Worm (Caenorhabditis elegans): ENCODE measurements around the gene F56D5.9.

F56D5.9 gene

ce11 chrIV:9442106-9442532, 19.8 kb upstream of the F56D5.9 start (continued):
- TF ChIP-seq vab-7 (GFP tag; IDR thresholded peaks at IDR 0.05) = no peak
- TF ChIP-seq lin-13 (GFP tag; optimal IDR thresholded peaks at IDR 0.05) = no peak
- no peak for TF ChIP-seq lin-15B (tag; optimal IDR thresholded peaks at IDR 0.05)
- TF ChIP-seq spr-3 (GFP tag; optimal IDR thresholded peaks at IDR 0.05) = peak; percentile 5
- TF ChIP-seq nhr-48 (tag; optimal IDR thresholded peaks at IDR 0.05) = peak; percentile 83
- TF ChIP-seq snpc-1.2 (GFP tag; IDR thresholded peaks at IDR 0.05) = no peak
- no peak for TF ChIP-seq D1046.2 (GFP tag; IDR thresholded peaks at IDR 0.05)
- TF ChIP-seq php-3 (GFP tag; IDR thresholded peaks at IDR 0.05) = peak; percentile 85
- TF ChIP-seq cey-2 (tag; optimal IDR thresholded peaks at IDR 0.05; ENCODE audit: borderline replicate concordance, insufficient read depth) = peak; percentile 68
- no peak for TF ChIP-seq ceh-32 (tag; optimal IDR thresholded peaks at IDR 0.05; ENCODE audit: poor library complexity)
- no peak for TF ChIP-seq tag-97 (GFP tag; IDR thresholded peaks at IDR 0.05)
- no peak for TF ChIP-seq nhr-42 (GFP tag; IDR thresholded peaks at IDR 0.05)
- no peak for TF ChIP-seq dmd-8 (GFP tag; IDR thresholded peaks at IDR 0.05)
- no peak for TF ChIP-seq egl-27 (tag; optimal IDR thresholded peaks at IDR 0.05)
- no peak for TF ChIP-seq daf-19 (GFP tag; conservative IDR thresholded peaks at IDR 0.05)
- peak; percentile 29 for TF ChIP-seq sdz-12 (GFP tag; optimal IDR thresholded peaks at IDR 0.05)
- TF ChIP-seq nhr-41 (GFP tag; IDR thresholded peaks at IDR 0.05) = no peak
- no peak for TF ChIP-seq duxl-1 (tag; optimal IDR thresholded peaks at IDR 0.05; ENCODE audit: poor library complexity)
- TF ChIP-seq egl-43 (GFP tag; IDR thresholded peaks at IDR 0.05) = no peak
- TF ChIP-seq T20F7.1 (GFP tag; optimal IDR thresholded peaks at IDR 0.05) = peak; percentile 58
- peak; percentile 75; the same call in 1 of the 2 replicates for TF ChIP-seq zfp-3 (GFP tag; conservative IDR thresholded peaks at IDR 0.05)
- no peak for TF ChIP-seq ztf-11 (tag; optimal IDR thresholded peaks at IDR 0.05)
- TF ChIP-seq Y48G9A.11 (GFP tag; IDR thresholded peaks at IDR 0.05) = no peak
- TF ChIP-seq attf-4 (tag; optimal IDR thresholded peaks at IDR 0.05) = no peak
- TF ChIP-seq lsy-2 (tag; optimal IDR thresholded peaks at IDR 0.05) = peak in 1 of 2 experiments; percentile 69
- TF ChIP-seq spr-1 (tag; optimal IDR thresholded peaks at IDR 0.05) = peak; percentile 0
- peak in 1 of 2 experiments; percentile 88 for TF ChIP-seq mdl-1 (tag; optimal IDR thresholded peaks at IDR 0.05)
- peak in 1 of 2 experiments; percentile 99 for TF ChIP-seq unc-62 (GFP tag; optimal IDR thresholded peaks at IDR 0.05 in 1 of 2)
- TF ChIP-seq unc-62 (tag; optimal IDR thresholded peaks at IDR 0.05) = no peak

- peak; percentile 6 for TF ChIP-seq pqm-1 (tag; optimal IDR thresholded peaks at IDR 0.05)
- no peak for TF ChIP-seq daf-16 (GFP tag; optimal IDR thresholded peaks at IDR 0.05)
- TF ChIP-seq daf-16 (tag; optimal IDR thresholded peaks at IDR 0.05) = peak; percentile 69
- TF ChIP-seq nhr-77 (tag; optimal IDR thresholded peaks at IDR 0.05) = peak; percentile 37
- no peak for TF ChIP-seq R02D3.7 (tag; optimal IDR thresholded peaks at IDR 0.05)
- TF ChIP-seq nhr-28 (tag; optimal IDR thresholded peaks at IDR 0.05) = peak; percentile 51
- TF ChIP-seq dve-1 (tag; optimal IDR thresholded peaks at IDR 0.05; ENCODE audit: insufficient read depth) = peak; percentile 47
- TF ChIP-seq mes-2 (tag; optimal IDR thresholded peaks at IDR 0.05; ENCODE audit: poor library complexity, severe bottlenecking) = no peak
- TF ChIP-seq ztf-11 (tag; optimal IDR thresholded peaks at IDR 0.05) = no peak
- TF ChIP-seq dmd-6 (GFP tag; IDR thresholded peaks at IDR 0.05) = peak; percentile 31
- no peak for TF ChIP-seq lin-38 (GFP tag; IDR thresholded peaks at IDR 0.05)
Measured at ce11 chrIV:9441391-9441790, 19.1 kb upstream of the F56D5.9 start.

DNA sequence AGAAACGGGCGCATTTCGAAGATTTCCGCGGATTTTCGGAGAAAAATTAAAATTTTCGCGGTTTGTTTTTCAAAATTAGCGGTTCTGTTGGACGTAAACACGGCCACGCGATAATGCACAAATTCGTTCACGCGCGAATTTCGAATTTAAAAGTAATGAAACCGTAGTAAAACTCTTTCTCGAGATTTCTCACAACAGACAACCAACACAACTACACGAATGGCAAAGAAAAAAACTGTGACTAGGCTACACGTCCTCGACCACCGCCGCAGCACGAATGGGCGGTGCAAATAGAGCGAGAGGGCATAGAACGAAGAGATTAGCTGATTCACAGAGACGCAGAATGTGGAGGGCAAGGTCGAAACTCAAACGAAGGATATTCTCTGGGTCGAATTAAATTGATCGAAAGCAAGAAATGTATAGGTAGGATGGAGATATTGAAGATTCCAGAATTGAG, 18.6 kb upstream of the F56D5.9 start, which contains the start of gene idh-1:
Gene idh-1 (minus strand): TSS at position 228 of the 457 bp plus-strand sequence.
- TF ChIP-seq nhr-76 (tag; optimal IDR thresholded peaks at IDR 0.05) = no peak
- TF ChIP-seq daf-12 (tag; optimal IDR thresholded peaks at IDR 0.05) = no peak
- no peak; the same call in 1 of the 2 replicates for TF ChIP-seq mdt-29 (GFP tag; IDR thresholded peaks at IDR 0.05)
- TF ChIP-seq mdl-1 (tag; optimal IDR thresholded peaks at IDR 0.05) = peak in 1 of 2 experiments; percentile 14
- TF ChIP-seq lin-1 (GFP tag; IDR thresholded peaks at IDR 0.05) = no peak
- TF ChIP-seq Y75B8A.6 (GFP tag; IDR thresholded peaks at IDR 0.05) = no peak
- TF ChIP-seq rbr-2 (tag; optimal IDR thresholded peaks at IDR 0.05) = peak; percentile 3
- TF ChIP-seq vab-7 (GFP tag; IDR thresholded peaks at IDR 0.05) = no peak
- no peak for TF ChIP-seq zip-2 (tag; optimal IDR thresholded peaks at IDR 0.05)
- TF ChIP-seq pha-4 (GFP tag; IDR thresholded peaks at IDR 0.05) = no peak
- TF ChIP-seq pha-4 (tag; optimal IDR thresholded peaks at IDR 0.05) = no peak
- TF ChIP-seq nhr-42 (GFP tag; IDR thresholded peaks at IDR 0.05) = 0 out of 2 replicates have a peak, but pooled peaks have one; percentile 19
- peak; percentile 44 for TF ChIP-seq hlh-30 (tag; optimal IDR thresholded peaks at IDR 0.05; ENCODE audit: insufficient read depth)
- no peak for TF ChIP-seq fkh-10 (GFP tag; optimal IDR thresholded peaks at IDR 0.05)
- TF ChIP-seq Y5F2A.4 (GFP tag; optimal IDR thresholded peaks at IDR 0.05) = no peak

All from whole organism, L4 larva.